Worm (Caenorhabditis elegans) whole organism, mixed stage, embryonic: Measurements from ENCODE around the gene npr-18.

Experiments
- blmp-1 ChIP-seq: fragments of 150-350 bp; optimal IDR thresholded peaks from 2 replicates; lab custom pipeline; 2014; ENCODE audit warnings: missing biosample characterization, missing genetic modification characterization
- nhr-237 ChIP-seq: fragments of 150-350 bp; optimal IDR thresholded peaks from 2 replicates; lab custom pipeline; 2014; ENCODE audit warnings: missing biosample characterization, missing genetic modification characterization
- unc-120 ChIP-seq: sonication (generic microtip); optimal IDR thresholded peaks from 2 replicates; lab custom pipeline; 2017; ENCODE audit warnings: missing genetic modification characterization, missing compliant biosample characterization; ENCODE audit not compliant: poor library complexity, severe bottlenecking
- unc-39 ChIP-seq: fragments of 150-350 bp; optimal IDR thresholded peaks from 2 replicates; lab custom pipeline; 2014; ENCODE audit warnings: missing biosample characterization, missing genetic modification characterization

DNA sequence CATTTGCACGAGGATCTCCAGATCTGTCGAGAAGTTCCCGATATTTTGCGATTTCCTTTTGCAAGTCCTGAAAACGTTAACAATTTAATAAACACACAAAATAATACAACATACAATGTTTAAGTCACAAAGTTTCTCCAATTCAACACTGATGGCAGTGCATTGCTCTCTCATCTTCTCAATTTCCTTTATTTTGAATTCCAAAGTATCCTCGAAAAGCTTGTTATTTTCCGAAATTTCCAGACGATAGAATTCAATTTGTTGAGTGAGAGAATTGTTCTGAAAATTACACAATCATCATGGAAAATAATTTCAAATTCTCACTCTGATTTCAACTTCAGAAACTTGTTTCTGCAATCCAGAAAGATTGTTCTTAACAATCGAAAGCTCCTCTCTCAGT is 12.6 kb upstream of the npr-18 start:
- TF ChIP-seq unc-39 (tag; lab: Kevin White, UChicago) = no peak
- no peak for TF ChIP-seq nhr-237
- TF ChIP-seq unc-120 = no peak
- no peak for TF ChIP-seq blmp-1
